Worm (Caenorhabditis elegans): ENCODE data around the gene M162.15.

The M162.15 gene

ce11 chrV:19756253-19756652 is 15.3 kb downstream of the M162.15 start, which contains the start of gene W04E12.9:
Gene W04E12.9 (plus strand): TSS chrV:19756553.
- TF ChIP-seq nhr-237 (tag; optimal IDR thresholded peaks at IDR 0.05) (no peak), lsy-2 (tag; optimal IDR thresholded peaks at IDR 0.05) (no peak), blmp-1 (tag; optimal IDR thresholded peaks at IDR 0.05; ENCODE audit: insufficient read depth) (no peak), nhr-6 (tag; optimal IDR thresholded peaks at IDR 0.05) (no peak), unc-55 (GFP tag; optimal IDR thresholded peaks at IDR 0.05) (no peak), Y55F3AM.14 (GFP tag; optimal IDR thresholded peaks at IDR 0.05) (no peak), lin-39 (tag; optimal IDR thresholded peaks at IDR 0.05) (no peak), R02D3.7 (tag; optimal IDR thresholded peaks at IDR 0.05) (no peak)

ce11 chrV:19755260-19755659 is 16.3 kb downstream of the M162.15 start, which contains the start of gene clec-50:
Gene clec-50 (minus strand): TSS chrV:19755368.
- peak; percentile 90 for TF ChIP-seq fos-1 (tag; optimal IDR thresholded peaks at IDR 0.05)
- TF ChIP-seq crh-2 (tag; optimal IDR thresholded peaks at IDR 0.05) = peak; percentile 10
- TF ChIP-seq gmeb-1 (tag; optimal IDR thresholded peaks at IDR 0.05) = peak; percentile 13
- no peak for TF ChIP-seq mdl-1 (tag; optimal IDR thresholded peaks at IDR 0.05)
- peak; percentile 61 for TF ChIP-seq sma-9 (GFP tag; optimal IDR thresholded peaks at IDR 0.05)
- TF ChIP-seq sma-9 (tag; optimal IDR thresholded peaks at IDR 0.05) = no peak
- TF ChIP-seq skn-1 (tag; optimal IDR thresholded peaks at IDR 0.05) = no peak
- TF ChIP-seq nhr-11 (tag; optimal IDR thresholded peaks at IDR 0.05) = no peak

- TF ChIP-seq nhr-129 (tag; optimal IDR thresholded peaks at IDR 0.05) = no peak
- no peak for TF ChIP-seq nhr-237 (tag; optimal IDR thresholded peaks at IDR 0.05)
- TF ChIP-seq nhr-10 (tag; optimal IDR thresholded peaks at IDR 0.05) = no peak
- no peak for TF ChIP-seq ZK546.5 (tag; optimal IDR thresholded peaks at IDR 0.05)
- no peak for TF ChIP-seq skn-1 (tag; optimal IDR thresholded peaks at IDR 0.05)
- TF ChIP-seq ztf-4 (tag; optimal IDR thresholded peaks at IDR 0.05) = no peak
- TF ChIP-seq mab-5 (tag; optimal IDR thresholded peaks at IDR 0.05) = no peak
- TF ChIP-seq dmd-4 (tag; optimal IDR thresholded peaks at IDR 0.05) = no peak
- TF ChIP-seq nhr-11 (tag; optimal IDR thresholded peaks at IDR 0.05) = no peak
- TF ChIP-seq alr-1 (tag; optimal IDR thresholded peaks at IDR 0.05) = no peak
Measured at ce11 chrV:19754331-19754730, 17.2 kb downstream of the M162.15 start.

- TF ChIP-seq mab-5 (tag; optimal IDR thresholded peaks at IDR 0.05) (no peak), snpc-4 (tag; optimal IDR thresholded peaks at IDR 0.05) (no peak), ztf-11 (tag; optimal IDR thresholded peaks at IDR 0.05) (no peak), elt-1 (tag; optimal IDR thresholded peaks at IDR 0.05) (no peak), dmd-4 (tag; optimal IDR thresholded peaks at IDR 0.05) (no peak), aly-2 (tag; optimal IDR thresholded peaks at IDR 0.05) (no peak), skn-1 (tag; optimal IDR thresholded peaks at IDR 0.05) (no peak), peb-1 (tag; optimal IDR thresholded peaks at IDR 0.05) (no peak)
Measured at ce11 chrV:19752879-19753278, 18.7 kb downstream of the M162.15 start.

ce11 chrV:19751124-19751523 is 20.4 kb downstream of the M162.15 start, which contains the start of gene clec-49:
Gene clec-49 (minus strand): TSS chrV:19751226.
- TF ChIP-seq sma-9 (GFP tag; optimal IDR thresholded peaks at IDR 0.05) (peak; percentile 15), sma-9 (tag; optimal IDR thresholded peaks at IDR 0.05) (no peak), sem-4 (tag; optimal IDR thresholded peaks at IDR 0.05) (no peak)

- TF ChIP-seq elt-3 (tag; optimal IDR thresholded peaks at IDR 0.05) (no peak), nhr-12 (tag; optimal IDR thresholded peaks at IDR 0.05) (no peak), zag-1 (tag; optimal IDR thresholded peaks at IDR 0.05) (no peak)
Measured at ce11 chrV:19747144-19747543, 24.4 kb downstream of the M162.15 start.

- TF ChIP-seq gmeb-1 (tag; optimal IDR thresholded peaks at IDR 0.05) = no peak
- TF ChIP-seq ama-1 (optimal IDR thresholded peaks at IDR 0.05) = no peak
- no peak for TF ChIP-seq ztf-11 (tag; optimal IDR thresholded peaks at IDR 0.05)
- TF ChIP-seq elt-1 (tag; optimal IDR thresholded peaks at IDR 0.05) = no peak
- TF ChIP-seq C34F6.9 (tag; optimal IDR thresholded peaks at IDR 0.05) = no peak
- no peak for TF ChIP-seq nhr-11 (tag; optimal IDR thresholded peaks at IDR 0.05)
- TF ChIP-seq nhr-77 (tag; optimal IDR thresholded peaks at IDR 0.05) = no peak
- TF ChIP-seq snpc-4 (tag; optimal IDR thresholded peaks at IDR 0.05) = no peak
- TF ChIP-seq lsy-2 (tag; optimal IDR thresholded peaks at IDR 0.05) = no peak
- no peak for TF ChIP-seq skn-1 (tag; optimal IDR thresholded peaks at IDR 0.05)
- no peak for TF ChIP-seq nhr-10 (tag; optimal IDR thresholded peaks at IDR 0.05)
- TF ChIP-seq sma-3 (GFP tag; optimal IDR thresholded peaks at IDR 0.05) = no peak
- TF ChIP-seq nhr-6 (tag; optimal IDR thresholded peaks at IDR 0.05) = no peak
- TF ChIP-seq nhr-21 (tag; optimal IDR thresholded peaks at IDR 0.05) = no peak
- no peak for TF ChIP-seq mdl-1 (tag; optimal IDR thresholded peaks at IDR 0.05)
- no peak for TF ChIP-seq mab-5 (tag; optimal IDR thresholded peaks at IDR 0.05)
- TF ChIP-seq nhr-25 (tag; optimal IDR thresholded peaks at IDR 0.05) = no peak
- no peak for TF ChIP-seq dmd-4 (tag; optimal IDR thresholded peaks at IDR 0.05)
Measured at ce11 chrV:19745852-19746251, 25.7 kb downstream of the M162.15 start, which contains the start of gene W04E12.5. Gene W04E12.5 (plus strand): TSS chrV:19746152.

All from whole organism, L2 larva.